Fruit fly (Drosophila melanogaster) whole organism, prepupa: ENCODE measurements around the gene CG31817.

Experiments
- CG10631 ChIP-seq: fragments of 200-800 bp; sonication (Bioruptor generic); optimal IDR thresholded peaks from 2 replicates; lab custom pipeline; 2016; ENCODE audit warnings: missing biosample characterization, missing genetic modification characterization
- CG10669 ChIP-seq: fragments of 200-800 bp; sonication (Bioruptor generic); optimal IDR thresholded peaks from 3 replicates; lab custom pipeline; 2018; ENCODE audit warnings: missing biosample characterization, mild to moderate bottlenecking, missing genetic modification characterization, moderate library complexity
- CG11762 ChIP-seq: fragments of 200-800 bp; sonication (Bioruptor generic); optimal IDR thresholded peaks from 3 replicates; lab custom pipeline; 2016; ENCODE audit warnings: missing biosample characterization, missing genetic modification characterization; ENCODE audit not compliant: insufficient read depth
- CG11902 ChIP-seq: fragments of 200-800 bp; sonication (Bioruptor generic); optimal IDR thresholded peaks from 3 replicates; lab custom pipeline; 2016; ENCODE audit warnings: missing biosample characterization, missing genetic modification characterization
- CG15336 ChIP-seq: fragments of 200-800 bp; sonication (Bioruptor generic); IDR thresholded peaks from 2 replicates; pipeline ENCODE4 v1.3.6; 2022; ENCODE audit warnings: missing biosample characterization, missing genetic modification characterization
- CG1621 ChIP-seq: fragments of 200-800 bp; sonication (Bioruptor generic); optimal IDR thresholded peaks from 3 replicates; lab custom pipeline; 2018; ENCODE audit warnings: missing biosample characterization, mild to moderate bottlenecking, missing genetic modification characterization
- CG3032 ChIP-seq: fragments of 200-800 bp; optimal IDR thresholded peaks from 2 replicates; lab custom pipeline; 2019; ENCODE audit warnings: missing biosample characterization, mild to moderate bottlenecking, missing genetic modification characterization, moderate library complexity
- CG31627 ChIP-seq: fragments of 200-800 bp; sonication (Bioruptor generic); optimal IDR thresholded peaks from 3 replicates; lab custom pipeline; 2016; ENCODE audit warnings: missing biosample characterization, missing genetic modification characterization
- CG34406 ChIP-seq: fragments of 200-800 bp; sonication (Bioruptor generic); optimal IDR thresholded peaks from 3 replicates; lab custom pipeline; 2016; ENCODE audit warnings: missing biosample characterization, missing genetic modification characterization
- CG6792 ChIP-seq: fragments of 200-800 bp; sonication (Bioruptor generic); optimal IDR thresholded peaks from 3 replicates; lab custom pipeline; 2016; ENCODE audit warnings: missing biosample characterization, missing genetic modification characterization
- CG6808 ChIP-seq: fragments of 200-800 bp; sonication (Bioruptor generic); optimal IDR thresholded peaks from 3 replicates; lab custom pipeline; 2017; ENCODE audit warnings: missing biosample characterization, missing genetic modification characterization, mild to moderate bottlenecking, moderate library complexity, missing genetic modification reagents
- CG6854 ChIP-seq: fragments of 200-800 bp; sonication (Bioruptor generic); optimal IDR thresholded peaks from 2 replicates; lab custom pipeline; 2017; ENCODE audit warnings: missing biosample characterization, mild to moderate bottlenecking, missing genetic modification characterization
- CG7368 ChIP-seq: fragments of 200-800 bp; sonication (Bioruptor generic); optimal IDR thresholded peaks from 3 replicates; lab custom pipeline; 2016; ENCODE audit warnings: missing biosample characterization, missing genetic modification characterization
- CG8119 ChIP-seq: fragments of 200-800 bp; sonication (Bioruptor generic); IDR thresholded peaks from 3 replicates; pipeline ENCODE4 v1.3.6; 2022; ENCODE audit warnings: missing biosample characterization, missing genetic modification characterization
- CG8319 ChIP-seq: fragments of 200-800 bp; sonication (Bioruptor generic); optimal IDR thresholded peaks from 3 replicates; lab custom pipeline; 2016; ENCODE audit warnings: missing biosample characterization, missing genetic modification characterization
- Eip78C ChIP-seq: fragments of 200-800 bp; sonication (Bioruptor generic); peaks from one replicate; lab custom pipeline; 2016; ENCODE audit warnings: missing biosample characterization, missing genetic modification characterization
- Eip93F ChIP-seq: fragments of 200-800 bp; sonication (Bioruptor generic); optimal IDR thresholded peaks from 2 replicates; lab custom pipeline; 2016; ENCODE audit warnings: missing biosample characterization, mild to moderate bottlenecking, missing genetic modification characterization
- Ets21C ChIP-seq: fragments of 200-800 bp; sonication (Bioruptor generic); optimal IDR thresholded peaks from 3 replicates; lab custom pipeline; 2016; ENCODE audit warnings: missing biosample characterization, missing genetic modification characterization
- Ets96B ChIP-seq: fragments of 200-800 bp; optimal IDR thresholded peaks from 2 replicates; lab custom pipeline; 2019; ENCODE audit warnings: missing biosample characterization, mild to moderate bottlenecking, missing genetic modification characterization, moderate library complexity
- Gug ChIP-seq: fragments of 200-800 bp; sonication (Bioruptor generic); IDR thresholded peaks from 2 replicates; pipeline ENCODE4 v1.3.6; 2022; ENCODE audit warnings: missing biosample characterization, missing genetic modification characterization
- Hr38 ChIP-seq: sonication (Bioruptor generic); optimal IDR thresholded peaks from 2 replicates; lab custom pipeline; 2016; ENCODE audit warnings: missing biosample characterization, missing genetic modification characterization
- Hr4 ChIP-seq: fragments of 200-800 bp; sonication (Bioruptor generic); optimal IDR thresholded peaks from 3 replicates; lab custom pipeline; 2016; ENCODE audit warnings: missing biosample characterization, missing genetic modification characterization
- OdsH ChIP-seq: fragments of 200-800 bp; sonication (Bioruptor generic); optimal IDR thresholded peaks from 3 replicates; lab custom pipeline; 2016; ENCODE audit warnings: missing biosample characterization, missing genetic modification characterization
- Smox ChIP-seq: fragments of 200-800 bp; sonication (Bioruptor generic); optimal IDR thresholded peaks from 3 replicates; lab custom pipeline; 2016; ENCODE audit warnings: missing biosample characterization, missing genetic modification characterization
- achi ChIP-seq: fragments of 200-800 bp; sonication (Bioruptor generic); optimal IDR thresholded peaks from 3 replicates; lab custom pipeline; 2016; ENCODE audit warnings: missing biosample characterization, missing genetic modification characterization
- acj6 ChIP-seq: fragments of 200-800 bp; sonication (Bioruptor generic); optimal IDR thresholded peaks from 3 replicates; lab custom pipeline; 2016; ENCODE audit warnings: missing biosample characterization, missing genetic modification characterization
- cyc ChIP-seq: fragments of 200-800 bp; sonication (Bioruptor generic); optimal IDR thresholded peaks from 3 replicates; lab custom pipeline; 2016; ENCODE audit warnings: missing biosample characterization, missing genetic modification characterization
- dac ChIP-seq: fragments of 200-800 bp; sonication (Bioruptor generic); optimal IDR thresholded peaks from 2 replicates; lab custom pipeline; 2017; ENCODE audit warnings: missing biosample characterization, mild to moderate bottlenecking, missing genetic modification characterization
- eg ChIP-seq: fragments of 200-800 bp; sonication (Bioruptor generic); IDR thresholded peaks from 3 replicates; pipeline ENCODE4 v1.3.6; 2022; ENCODE audit warnings: missing biosample characterization, missing genetic modification characterization
- esn ChIP-seq: fragments of 200-800 bp; sonication (Bioruptor generic); optimal IDR thresholded peaks from 2 replicates; lab custom pipeline; 2016; ENCODE audit warnings: missing biosample characterization, mild to moderate bottlenecking, missing genetic modification characterization, moderate library complexity
- fd59A ChIP-seq: fragments of 200-800 bp; sonication (Bioruptor generic); optimal IDR thresholded peaks from 2 replicates; lab custom pipeline; 2017; ENCODE audit warnings: missing biosample characterization, mild to moderate bottlenecking, missing genetic modification characterization, missing genetic modification reagents
- fd85E ChIP-seq: fragments of 200-800 bp; sonication (Bioruptor generic); optimal IDR thresholded peaks from 3 replicates; lab custom pipeline; 2016; ENCODE audit warnings: missing biosample characterization, missing genetic modification characterization
- fkh ChIP-seq: fragments of 200-800 bp; sonication (Bioruptor generic); optimal IDR thresholded peaks from 3 replicates; lab custom pipeline; 2017; ENCODE audit warnings: missing biosample characterization, mild to moderate bottlenecking, missing genetic modification characterization, moderate library complexity
- lz ChIP-seq: fragments of 200-800 bp; sonication (Bioruptor generic); optimal IDR thresholded peaks from 3 replicates; lab custom pipeline; 2016; ENCODE audit warnings: missing biosample characterization, missing genetic modification characterization
- net ChIP-seq: fragments of 200-800 bp; sonication (Bioruptor generic); optimal IDR thresholded peaks from 3 replicates; lab custom pipeline; 2016; ENCODE audit warnings: missing biosample characterization, missing genetic modification characterization
- pdm3 ChIP-seq: fragments of 200-800 bp; sonication (Bioruptor generic); optimal IDR thresholded peaks from 3 replicates; lab custom pipeline; 2016; ENCODE audit warnings: missing biosample characterization, missing genetic modification characterization
- ss ChIP-seq, 2 experiments: fragments of 200-800 bp; sonication (Bioruptor generic); optimal IDR thresholded peaks; 2 replicates in 1 of 2; 3 replicates in 1 of 2; lab custom pipeline; 2017 to 2018; ENCODE audit warnings: mild to moderate bottlenecking in 2 of 2, missing biosample characterization in 2 of 2, missing genetic modification characterization in 2 of 2, moderate library complexity in 1 of 2
- svp ChIP-seq: fragments of 200-800 bp; sonication (Bioruptor generic); peaks from one replicate; lab custom pipeline; 2016; ENCODE audit warnings: missing biosample characterization, missing genetic modification characterization
- topi ChIP-seq: fragments of 200-800 bp; sonication (Bioruptor generic); optimal IDR thresholded peaks from 3 replicates; lab custom pipeline; 2016; ENCODE audit warnings: missing biosample characterization, missing genetic modification characterization
- vri ChIP-seq: fragments of 200-800 bp; sonication (Bioruptor generic); optimal IDR thresholded peaks from 3 replicates; lab custom pipeline; 2016; ENCODE audit warnings: missing biosample characterization, mild to moderate bottlenecking, missing genetic modification characterization

CG31817 gene

DNA sequence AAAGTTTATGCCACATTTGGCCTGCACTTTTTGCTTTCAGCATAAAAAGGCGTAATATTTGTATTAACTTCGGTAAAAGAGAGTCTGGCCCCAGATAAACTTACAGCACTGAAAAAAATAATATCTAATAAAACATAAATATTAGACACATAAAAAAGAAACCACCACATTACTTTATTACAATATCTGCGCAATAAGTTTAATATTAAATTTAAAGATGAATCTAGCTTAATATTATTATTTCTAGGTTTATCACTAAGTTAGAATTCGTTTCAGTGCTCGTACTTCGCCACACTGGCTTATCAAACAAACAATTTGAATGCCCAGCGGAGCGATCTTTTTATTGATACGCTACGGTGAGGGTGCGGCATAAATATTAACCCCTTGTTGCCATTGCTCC is 20.2 kb upstream of the CG31817 start (continued):
- TF ChIP-seq CG31627: no peak
- TF ChIP-seq Hr38 (GFP tag; lab: Kevin White, UChicago): no peak
- no peak for TF ChIP-seq fd59A (GFP tag; lab: Kevin White, UChicago)
- no peak for TF ChIP-seq dac (GFP tag; lab: Kevin White, UChicago)
- TF ChIP-seq svp: peak; percentile 52
- no peak for TF ChIP-seq Gug (GFP tag; lab: Robert Waterston, UW)
- TF ChIP-seq acj6 (GFP tag; lab: Kevin White, UChicago): peak; percentile 10

DNA sequence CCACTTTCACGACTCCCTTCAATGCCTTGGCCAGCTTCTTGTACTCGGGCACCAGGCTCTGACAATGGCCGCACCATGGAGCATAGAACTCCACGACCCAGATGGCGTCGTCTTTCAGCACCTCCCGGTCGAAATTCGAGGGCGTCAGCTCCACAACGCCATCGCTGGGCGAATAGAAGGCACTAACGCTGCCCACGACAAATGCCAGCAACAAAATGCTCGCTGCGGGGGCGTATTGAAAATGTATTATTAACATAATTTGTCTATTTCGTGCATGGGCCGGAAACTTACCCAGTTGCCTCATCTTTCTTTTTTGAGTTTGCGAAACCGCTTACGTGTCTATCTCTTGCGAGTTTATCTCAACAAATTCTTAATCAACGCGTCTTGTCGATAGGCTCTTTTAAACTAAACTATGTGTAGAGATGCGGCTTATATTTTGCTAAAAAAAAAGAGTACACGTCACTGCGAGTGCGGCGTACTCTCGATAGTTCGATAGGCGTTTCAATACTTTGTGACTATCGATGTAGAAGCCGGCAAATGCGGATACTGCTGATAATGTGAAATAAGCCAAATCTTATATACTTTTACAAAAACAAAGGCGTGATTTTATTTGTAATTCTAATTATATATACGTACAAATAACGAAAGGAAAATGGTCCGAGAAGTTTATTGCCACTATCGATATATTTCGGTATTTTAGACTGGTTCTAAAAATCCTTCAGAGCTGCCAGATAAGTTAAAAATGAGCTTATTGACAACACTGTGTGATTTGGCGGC is 18.8 kb upstream of the CG31817 start, which contains the start of gene CaBP1:
CaBP1 (minus strand) TSS at position 487 of the 777 bp plus-strand sequence.
- TF ChIP-seq vri (GFP tag; lab: Kevin White, UChicago) (peak; percentile 16), Eip78C (GFP tag; lab: Kevin White, UChicago) (peak; percentile 19), CG1621 (tag; lab: Kevin White, UChicago) (peak; percentile 3), fkh (GFP tag; lab: Kevin White, UChicago) (no peak), lz (GFP tag; lab: Kevin White, UChicago) (peak; percentile 21), topi (GFP tag; lab: Kevin White, UChicago) (peak; percentile 2), CG6854 (GFP tag; lab: Kevin White, UChicago) (peak; percentile 38), CG31627 (no peak)
- TF ChIP-seq, all 60 proteins: peak for 6

DNA sequence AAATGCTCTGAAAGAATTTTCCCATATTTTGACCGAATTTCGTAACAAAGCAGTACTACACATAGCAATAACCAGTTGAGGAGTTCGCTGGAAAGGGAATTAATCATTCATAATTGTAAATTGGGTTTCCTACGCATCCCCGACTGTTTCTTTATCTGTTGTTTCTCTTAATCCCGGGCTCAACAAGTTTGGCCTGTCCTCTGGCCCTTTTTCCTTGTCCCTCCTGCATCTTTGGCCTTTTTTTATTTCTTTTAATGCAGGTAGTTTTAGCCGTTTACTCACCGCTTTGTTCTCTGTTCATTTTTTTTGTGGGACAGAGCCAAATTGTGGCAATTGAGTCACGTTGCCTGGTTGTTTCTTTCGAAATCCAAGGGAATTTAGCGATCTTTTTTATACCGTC is 16.1 kb upstream of the CG31817 start:
- peak; percentile 3 for TF ChIP-seq CG6808 (GFP tag; lab: Kevin White, UChicago)
- TF ChIP-seq ss (GFP tag; optimal IDR thresholded peaks at IDR 0.05; lab: Kevin White, UChicago): peak; percentile 10 to 24
- TF ChIP-seq CG7368 (GFP tag; lab: Kevin White, UChicago): no peak
- peak; percentile 53 for TF ChIP-seq svp
- no peak for TF ChIP-seq CG8119 (GFP tag; lab: Robert Waterston, UW)

DNA sequence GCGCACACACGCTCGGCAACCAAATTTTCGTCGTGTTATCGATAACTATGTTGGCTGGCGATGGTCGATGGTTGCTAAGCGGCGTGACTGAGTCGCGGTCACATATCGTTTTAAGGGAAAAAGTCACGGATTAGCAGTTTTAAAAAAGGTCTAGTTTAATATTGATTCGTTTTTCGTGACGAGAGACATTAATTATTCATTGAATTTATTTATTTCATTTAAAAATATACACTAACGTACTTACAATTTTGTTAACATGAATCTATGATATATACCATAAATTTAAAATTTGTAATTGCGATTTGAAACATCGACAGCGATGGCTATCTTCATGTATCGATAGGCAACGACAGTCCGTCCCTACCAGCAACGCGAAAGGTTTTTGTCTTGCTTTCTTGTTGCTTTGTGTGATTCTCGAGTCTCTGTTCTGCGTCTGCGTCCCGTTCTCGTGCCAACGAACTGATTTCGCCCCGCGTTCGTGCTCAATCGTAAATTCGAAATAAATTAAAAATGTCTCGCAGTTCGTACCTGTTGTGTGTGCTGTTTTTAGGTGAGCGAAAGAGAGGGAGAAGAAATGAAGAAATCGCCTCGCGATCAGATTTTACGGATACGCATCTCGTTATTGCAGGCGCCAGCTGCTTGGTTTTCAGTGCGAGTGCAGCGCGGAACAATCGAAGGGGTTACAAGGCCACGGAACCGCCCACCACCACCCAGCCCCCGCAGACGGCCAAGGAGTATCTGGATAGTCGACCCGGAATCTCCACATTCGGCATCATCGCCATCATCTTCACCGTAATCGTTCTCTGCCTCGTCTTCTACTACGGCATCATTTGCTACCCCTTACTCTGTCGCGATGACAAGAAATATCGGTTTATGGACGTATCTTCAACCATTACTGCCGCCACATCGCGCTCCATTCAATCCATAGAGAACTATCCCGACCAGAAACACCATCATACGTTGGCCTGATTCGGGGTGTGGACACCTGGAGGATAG is 15.2 kb upstream of the CG31817 start, which contains the start of the genes Hyls1, chif and CG4455:
Hyls1 (minus strand) TSS at position 44 of the 996 bp plus-strand sequence.
chif (minus strand) TSS at position 44 of the 996 bp plus-strand sequence.
CG4455 (plus strand) TSS at position 350 of the 996 bp plus-strand sequence.
- TF ChIP-seq CG8319 (GFP tag; lab: Kevin White, UChicago) (no peak), CG3032 (tag; lab: Kevin White, UChicago) (peak; percentile 55), Eip93F (peak; percentile 33), net (GFP tag; lab: Kevin White, UChicago) (peak; percentile 10), achi (GFP tag; lab: Kevin White, UChicago) (peak; percentile 46), Smox (GFP tag; lab: Kevin White, UChicago) (peak; percentile 31), fd59A (GFP tag; lab: Kevin White, UChicago) (no peak), esn (GFP tag; lab: Kevin White, UChicago) (peak; percentile 42), Ets21C (GFP tag; lab: Kevin White, UChicago) (no peak), lz (GFP tag; lab: Kevin White, UChicago) (peak; percentile 36), CG10669 (GFP tag; lab: Kevin White, UChicago) (peak; percentile 3), CG1621 (tag; lab: Kevin White, UChicago) (peak; percentile 70), CG6854 (GFP tag; lab: Kevin White, UChicago) (no peak), CG31627 (peak; percentile 24), Hr38 (GFP tag; lab: Kevin White, UChicago) (no peak), CG7368 (GFP tag; lab: Kevin White, UChicago) (no peak), fd85E (GFP tag; lab: Kevin White, UChicago) (no peak), Eip78C (GFP tag; lab: Kevin White, UChicago) (peak; percentile 65), pdm3 (GFP tag; lab: Kevin White, UChicago) (peak; percentile 39), CG10631 (GFP tag; lab: Kevin White, UChicago) (peak; percentile 41), CG15336 (GFP tag; lab: Robert Waterston, UW) (no peak), Ets96B (tag; lab: Kevin White, UChicago) (peak; percentile 35), acj6 (GFP tag; lab: Kevin White, UChicago) (peak; percentile 31), CG6792 (peak; percentile 32), OdsH (GFP tag; lab: Kevin White, UChicago) (peak; percentile 31), CG34406 (peak; percentile 6), cyc (peak; percentile 5), Hr4 (GFP tag; lab: Kevin White, UChicago) (peak; percentile 29), svp (peak; percentile 77), eg (GFP tag; lab: Robert Waterston, UW) (no peak), CG11902 (GFP tag; lab: Kevin White, UChicago) (peak; percentile 31), CG11762 (GFP tag; lab: Kevin White, UChicago) (no peak), CG6808 (GFP tag; lab: Kevin White, UChicago) (peak; percentile 26)
